Worm (Caenorhabditis elegans): Measurements from ENCODE around the gene irld-2.

DNA sequence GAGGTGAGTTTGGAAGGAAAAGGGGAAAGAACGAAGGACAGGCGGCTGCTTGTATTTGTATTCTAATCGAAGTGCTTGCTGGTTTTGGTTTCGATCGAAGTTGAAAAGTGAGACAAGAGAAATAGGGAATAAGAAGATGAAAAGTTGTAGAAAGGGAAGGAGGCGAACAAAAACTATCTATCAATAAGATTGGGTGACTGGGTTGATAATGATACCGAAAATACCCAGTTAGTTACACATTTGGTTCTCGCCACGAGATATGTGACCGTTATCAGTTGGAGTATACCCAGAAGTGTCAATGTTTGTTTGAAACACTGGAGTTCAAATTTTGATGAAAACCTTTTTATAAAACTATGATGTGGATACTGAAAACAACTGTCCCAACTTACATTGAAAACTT is 26.6 kb downstream of the irld-2 start:
- TF ChIP-seq pha-4 (tag; optimal IDR thresholded peaks at IDR 0.05), result no peak
- TF ChIP-seq ama-1 (optimal IDR thresholded peaks at IDR 0.05), result no peak
- TF ChIP-seq tbx-2 (tag; optimal IDR thresholded peaks at IDR 0.05), result no peak
- no peak for TF ChIP-seq zip-5 (tag; optimal IDR thresholded peaks at IDR 0.05)
- no peak for TF ChIP-seq pros-1 (tag; optimal IDR thresholded peaks at IDR 0.05)
- no peak for TF ChIP-seq ahr-1 (tag; optimal IDR thresholded peaks at IDR 0.05)
